Worm (Caenorhabditis elegans) whole organism, young adult: ENCODE measurements around the gene cyp-13A3.

Source experiments
- D2030.7 ChIP-seq: fragments of 200-800 bp; sonication (Bioruptor generic); IDR thresholded peaks from 2 replicates; pipeline ENCODE4 v1.3.6; 2022; ENCODE audit warnings: missing genetic modification reagents, missing genetic modification characterization, missing compliant biosample characterization
- F10E7.11 ChIP-seq: sonication (generic microtip); optimal IDR thresholded peaks from 2 replicates; lab custom pipeline; 2017; ENCODE audit warnings: mild to moderate bottlenecking, missing genetic modification characterization, moderate library complexity, missing compliant biosample characterization
- F22D6.2 ChIP-seq: sonication (generic microtip); optimal IDR thresholded peaks from 2 replicates; lab custom pipeline; 2016; ENCODE audit warnings: mild to moderate bottlenecking, missing genetic modification characterization, missing compliant biosample characterization
- F57C9.4 ChIP-seq: sonication (generic microtip); optimal IDR thresholded peaks from 2 replicates; lab custom pipeline; 2017; ENCODE audit warnings: mild to moderate bottlenecking, missing genetic modification characterization, missing compliant biosample characterization
- K12H6.12 ChIP-seq: fragments of 200-800 bp; sonication (Bioruptor generic); optimal IDR thresholded peaks from 2 replicates; lab custom pipeline; 2018; ENCODE audit warnings: mild to moderate bottlenecking, missing genetic modification characterization, missing compliant biosample characterization
- Y53G8AR.9 ChIP-seq: fragments of 200-800 bp; sonication (Bioruptor generic); conservative IDR thresholded peaks from 2 replicates; pipeline ENCODE4 v1.3.6; 2022; ENCODE audit warnings: missing genetic modification reagents, missing genetic modification characterization, missing compliant biosample characterization
- Y79H2A.3 ChIP-seq: fragments of 200-800 bp; sonication (Bioruptor generic); conservative IDR thresholded peaks from 2 replicates; pipeline ENCODE4 v1.3.6; 2022; ENCODE audit warnings: missing genetic modification reagents, missing genetic modification characterization, missing compliant biosample characterization
- akir-1 ChIP-seq: fragments of 200-800 bp; sonication (Bioruptor generic); optimal IDR thresholded peaks from 2 replicates; lab custom pipeline; 2018; ENCODE audit warnings: mild to moderate bottlenecking, missing genetic modification characterization, moderate library complexity, missing compliant biosample characterization
- aptf-3 ChIP-seq: fragments of 200-800 bp; sonication (Bioruptor generic); IDR thresholded peaks from 2 replicates; pipeline ENCODE4 v1.3.6; 2022; ENCODE audit warnings: missing genetic modification characterization, missing compliant biosample characterization
- atf-7 ChIP-seq: sonication (generic microtip); optimal IDR thresholded peaks from 2 replicates; lab custom pipeline; 2017; ENCODE audit warnings: mild to moderate bottlenecking, missing genetic modification characterization, missing compliant biosample characterization
- attf-6 ChIP-seq: fragments of 200-800 bp; sonication (Bioruptor generic); IDR thresholded peaks from 2 replicates; pipeline ENCODE4 v1.3.6; 2022; ENCODE audit warnings: missing genetic modification reagents, missing genetic modification characterization, missing compliant biosample characterization
- bed-2 ChIP-seq: fragments of 200-800 bp; sonication (Bioruptor generic); IDR thresholded peaks from 2 replicates; pipeline ENCODE4 v1.3.6; 2022; ENCODE audit warnings: missing genetic modification reagents, missing genetic modification characterization, missing compliant biosample characterization
- cebp-1 ChIP-seq, 2 experiments: fragments of 200-800 bp in 1 of 2; sonication (Bioruptor generic) in 1 of 2; sonication (generic microtip) in 1 of 2; IDR thresholded peaks in 1 of 2; optimal IDR thresholded peaks in 1 of 2; 2 replicates each; pipeline versions ENCODE4 v1.3.6 to Lab custom; 2017 to 2022; ENCODE audit warnings: missing compliant biosample characterization in 2 of 2, missing genetic modification characterization in 2 of 2, mild to moderate bottlenecking in 1 of 2, missing genetic modification reagents in 1 of 2, moderate library complexity in 1 of 2
- ceh-100 ChIP-seq: fragments of 200-800 bp; sonication (Bioruptor generic); IDR thresholded peaks from 2 replicates; pipeline ENCODE4 v1.3.6; 2022; ENCODE audit warnings: missing genetic modification reagents, missing genetic modification characterization, missing compliant biosample characterization
- ceh-40 ChIP-seq: fragments of 200-800 bp; sonication (Bioruptor generic); IDR thresholded peaks from 2 replicates; pipeline ENCODE4 v1.3.6; 2022; ENCODE audit warnings: missing genetic modification characterization, missing compliant biosample characterization
- ceh-58 ChIP-seq: fragments of 200-800 bp; sonication (Bioruptor generic); IDR thresholded peaks from 2 replicates; pipeline ENCODE4 v1.3.6; 2022; ENCODE audit warnings: missing genetic modification characterization, missing compliant biosample characterization
- die-1 ChIP-seq: sonication (generic microtip); optimal IDR thresholded peaks from 2 replicates; lab custom pipeline; 2016; ENCODE audit warnings: missing genotype, mild to moderate bottlenecking, missing genetic modification characterization, missing compliant biosample characterization
- dpl-1 ChIP-seq: fragments of 150-350 bp; optimal IDR thresholded peaks from 2 replicates; lab custom pipeline; 2014; ENCODE audit warnings: missing biosample characterization, missing genetic modification reagents, missing genetic modification characterization
- ekl-4 ChIP-seq: fragments of 200-800 bp; sonication (Bioruptor generic); IDR thresholded peaks from 2 replicates; pipeline ENCODE4 v1.3.6; 2022; ENCODE audit warnings: missing genetic modification reagents, missing genetic modification characterization, missing compliant biosample characterization
- fkh-3 ChIP-seq: sonication (generic microtip); optimal IDR thresholded peaks from 2 replicates; lab custom pipeline; 2016; ENCODE audit warnings: mild to moderate bottlenecking, missing genetic modification characterization, missing compliant biosample characterization
- hlh-26 ChIP-seq: fragments of 200-800 bp; sonication (Bioruptor generic); conservative IDR thresholded peaks from 2 replicates; pipeline ENCODE4 v1.3.6; 2022; ENCODE audit warnings: missing genetic modification reagents, missing genetic modification characterization, missing compliant biosample characterization
- hmg-20 ChIP-seq: fragments of 200-800 bp; sonication (Bioruptor generic); IDR thresholded peaks from 2 replicates; pipeline ENCODE4 v1.3.6; 2022; ENCODE audit warnings: missing genetic modification reagents, missing genetic modification characterization, missing compliant biosample characterization
- hsf-1 ChIP-seq: fragments of 200-800 bp; sonication (Bioruptor generic); IDR thresholded peaks from 2 replicates; pipeline ENCODE4 v1.3.6; 2022; ENCODE audit warnings: missing genetic modification reagents, missing genetic modification characterization, missing compliant biosample characterization
- lag-1 ChIP-seq: fragments of 200-800 bp; sonication (Bioruptor generic); IDR thresholded peaks from 2 replicates; pipeline ENCODE4 v1.3.6; 2022; ENCODE audit warnings: missing genetic modification reagents, missing genetic modification characterization, missing compliant biosample characterization
- lin-40 ChIP-seq: sonication (generic microtip); optimal IDR thresholded peaks from 2 replicates; lab custom pipeline; 2016; ENCODE audit warnings: missing genetic modification characterization, mild to moderate bottlenecking, missing compliant biosample characterization, missing genotype, missing genetic modification reagents
- lin-54 ChIP-seq: fragments of 200-800 bp; sonication (Bioruptor generic); optimal IDR thresholded peaks from 2 replicates; lab custom pipeline; 2018; ENCODE audit warnings: mild to moderate bottlenecking, missing genetic modification characterization, missing compliant biosample characterization
- lsy-27 ChIP-seq: sonication (generic microtip); optimal IDR thresholded peaks from 2 replicates; lab custom pipeline; 2017; ENCODE audit warnings: missing genetic modification characterization, mild to moderate bottlenecking, missing compliant biosample characterization, antibody characterized with exemption, missing genotype, borderline replicate concordance; ENCODE audit not compliant: insufficient read depth
- mes-4 ChIP-seq: sonication (generic microtip); optimal IDR thresholded peaks from 2 replicates; lab custom pipeline; 2016; ENCODE audit warnings: missing genotype, missing genetic modification characterization, missing compliant biosample characterization
- nfya-1 ChIP-seq: sonication (generic microtip); optimal IDR thresholded peaks from 2 replicates; lab custom pipeline; 2017; ENCODE audit warnings: antibody characterized with exemption, missing compliant biosample characterization, missing genetic modification characterization, borderline replicate concordance; ENCODE audit not compliant: insufficient read depth
- nhr-179 ChIP-seq: sonication (generic microtip); optimal IDR thresholded peaks from 2 replicates; lab custom pipeline; 2016; ENCODE audit warnings: mild to moderate bottlenecking, missing genetic modification characterization, missing compliant biosample characterization
- nhr-90 ChIP-seq: sonication (generic microtip); optimal IDR thresholded peaks from 2 replicates; lab custom pipeline; 2016; ENCODE audit warnings: missing genotype, mild to moderate bottlenecking, missing genetic modification characterization, missing compliant biosample characterization
- rcor-1 ChIP-seq: fragments of 200-800 bp; sonication (Bioruptor generic); IDR thresholded peaks from 2 replicates; pipeline ENCODE4 v1.3.6; 2022; ENCODE audit warnings: missing genetic modification reagents, missing genetic modification characterization, missing compliant biosample characterization
- snpc-1.3 ChIP-seq: sonication (generic microtip); optimal IDR thresholded peaks from 2 replicates; lab custom pipeline; 2017; ENCODE audit warnings: missing genetic modification characterization, mild to moderate bottlenecking, missing compliant biosample characterization, antibody characterized with exemption, moderate library complexity, missing genotype, missing genetic modification reagents; ENCODE audit not compliant: insufficient read depth
- snpc-3.4 ChIP-seq: sonication (generic microtip); optimal IDR thresholded peaks from 2 replicates; lab custom pipeline; 2017; ENCODE audit warnings: missing genetic modification characterization, mild to moderate bottlenecking, missing compliant biosample characterization, antibody characterized with exemption, moderate library complexity, missing genotype, missing genetic modification reagents
- sptf-2 ChIP-seq: fragments of 200-800 bp; sonication (Bioruptor generic); optimal IDR thresholded peaks from 2 replicates; lab custom pipeline; 2018; ENCODE audit warnings: mild to moderate bottlenecking, missing genetic modification characterization, missing compliant biosample characterization
- zim-3 ChIP-seq: sonication (generic microtip); optimal IDR thresholded peaks from 2 replicates; lab custom pipeline; 2017; ENCODE audit warnings: mild to moderate bottlenecking, missing genetic modification characterization, moderate library complexity, missing compliant biosample characterization
- ztf-3 ChIP-seq: fragments of 200-800 bp; sonication (Bioruptor generic); optimal IDR thresholded peaks from 2 replicates; lab custom pipeline; 2018; ENCODE audit warnings: mild to moderate bottlenecking, missing genetic modification characterization, missing compliant biosample characterization

cyp-13A3 gene

ce11 chrII:9834921-9835320, 41.8 kb upstream of the cyp-13A3 start, which contains the start of gene arrd-5:
Gene arrd-5, plus strand, starts transcription at chrII:9835221.
- TF ChIP-seq nhr-90 (no peak), snpc-1.3 (tag; lab: Kevin White, UChicago) (no peak), dpl-1 (GFP tag; lab: Kevin White, UChicago) (no peak), lag-1 (GFP tag; lab: Robert Waterston, UW) (no peak), ceh-58 (GFP tag; lab: Robert Waterston, UW) (no peak), ztf-3 (GFP tag; lab: Kevin White, UChicago) (no peak), snpc-3.4 (tag; lab: Kevin White, UChicago) (no peak), lin-54 (GFP tag; lab: Kevin White, UChicago) (no peak), bed-2 (GFP tag; lab: Robert Waterston, UW) (no peak), Y53G8AR.9 (GFP tag; lab: Robert Waterston, UW) (no peak), die-1 (tag; lab: Kevin White, UChicago) (no peak), cebp-1 (GFP tag; IDR thresholded peaks at IDR 0.05; lab: Robert Waterston, UW) (no peak), cebp-1 (tag; optimal IDR thresholded peaks at IDR 0.05; lab: Kevin White, UChicago) (no peak), F22D6.2 (tag; lab: Kevin White, UChicago) (no peak)

DNA sequence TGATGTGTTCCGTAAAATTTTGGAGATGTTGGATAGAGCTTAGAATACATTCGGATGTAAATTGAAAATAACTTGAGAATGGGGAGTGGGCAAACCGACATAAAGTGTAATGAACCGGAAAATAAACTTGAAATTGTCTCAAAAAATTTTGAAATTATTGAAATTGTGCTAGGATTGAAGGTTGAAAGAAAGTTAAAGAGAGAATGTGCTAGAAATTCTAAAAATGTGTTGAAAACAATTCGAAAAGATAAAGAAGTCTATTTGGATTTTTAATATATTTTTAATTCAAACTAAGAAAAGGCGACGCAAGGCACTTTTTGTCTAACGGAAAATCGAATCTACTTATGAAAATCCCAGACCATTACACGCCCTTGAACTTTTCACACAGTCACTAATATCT, 40.8 kb upstream of the cyp-13A3 start, which contains the start of gene ZK938.3:
Gene ZK938.3 (minus strand): TSS at position 101 of the 400 bp plus-strand sequence.
- TF ChIP-seq lsy-27 (tag; lab: Kevin White, UChicago) = no peak
- no peak for TF ChIP-seq sptf-2 (GFP tag; lab: Kevin White, UChicago)
- no peak for TF ChIP-seq Y79H2A.3 (GFP tag; lab: Robert Waterston, UW)
- TF ChIP-seq F57C9.4 (tag; lab: Kevin White, UChicago) = no peak
- TF ChIP-seq hlh-26 = no peak
- TF ChIP-seq ceh-40 (GFP tag; lab: Robert Waterston, UW) = no peak
- TF ChIP-seq aptf-3 (GFP tag; lab: Robert Waterston, UW) = no peak
- no peak for TF ChIP-seq nfya-1 (tag; lab: Kevin White, UChicago)
- TF ChIP-seq attf-6 = no peak
- TF ChIP-seq ekl-4 (GFP tag; lab: Robert Waterston, UW) = no peak
- no peak for TF ChIP-seq K12H6.12 (tag; lab: Kevin White, UChicago)
- TF ChIP-seq ceh-58 (GFP tag; lab: Robert Waterston, UW) = no peak
- no peak for TF ChIP-seq ceh-100 (GFP tag; lab: Robert Waterston, UW)
- TF ChIP-seq, all 124 proteins: peak for 0

DNA sequence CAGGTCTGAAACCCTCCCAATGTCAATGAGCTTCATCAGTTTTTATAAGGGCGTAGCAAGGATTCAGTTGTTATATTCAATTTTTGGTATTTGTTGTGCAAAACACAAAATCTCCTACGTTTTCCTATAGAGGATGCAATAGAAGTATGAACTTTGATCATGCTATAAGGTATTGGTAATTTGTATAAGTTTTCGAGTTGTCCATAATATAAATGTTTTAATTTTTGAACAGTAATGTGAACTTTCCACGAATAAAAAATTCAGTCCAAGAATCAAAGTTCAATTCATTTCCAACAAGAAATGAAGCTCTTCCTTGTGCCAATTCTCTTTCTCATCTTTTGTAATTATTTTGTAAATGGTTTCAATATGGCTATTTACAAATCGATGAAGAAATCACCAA, 37.9 kb upstream of the cyp-13A3 start, which contains the start of gene ZK938.12:
Gene ZK938.12 (plus strand): TSS at position 301 of the 400 bp plus-strand sequence.
- no peak for TF ChIP-seq fkh-3 (tag; lab: Kevin White, UChicago)
- TF ChIP-seq hsf-1 = no peak
- TF ChIP-seq mes-4 (tag; lab: Kevin White, UChicago) = no peak
- no peak for TF ChIP-seq Y53G8AR.9 (GFP tag; lab: Robert Waterston, UW)
- TF ChIP-seq hmg-20 (GFP tag; lab: Robert Waterston, UW) = no peak
- no peak for TF ChIP-seq lin-40 (tag; lab: Kevin White, UChicago)
- no peak for TF ChIP-seq akir-1 (GFP tag; lab: Kevin White, UChicago)
- TF ChIP-seq D2030.7 = no peak
- TF ChIP-seq nhr-179 (tag; lab: Kevin White, UChicago) = no peak
- no peak for TF ChIP-seq rcor-1 (GFP tag; lab: Robert Waterston, UW)
- no peak for TF ChIP-seq bed-2 (GFP tag; lab: Robert Waterston, UW)
- no peak for TF ChIP-seq zim-3 (tag; lab: Kevin White, UChicago)
- no peak for TF ChIP-seq F10E7.11 (tag; lab: Kevin White, UChicago)
- TF ChIP-seq hlh-26 = no peak
- TF ChIP-seq atf-7 (tag; lab: Kevin White, UChicago) = no peak
- TF ChIP-seq ceh-40 (GFP tag; lab: Robert Waterston, UW) = no peak
